Worm (Caenorhabditis elegans): ENCODE data around the gene scl-1.

ce11 chrIV:13016820-13017219, 39.3 kb upstream of the scl-1 start:
- no peak for TF ChIP-seq fkh-2 (tag; optimal IDR thresholded peaks at IDR 0.05)
- no peak for TF ChIP-seq ztf-11 (tag; optimal IDR thresholded peaks at IDR 0.05)
- no peak for TF ChIP-seq ama-1 (optimal IDR thresholded peaks at IDR 0.05)
- no peak for TF ChIP-seq nhr-28 (tag; optimal IDR thresholded peaks at IDR 0.05)
- TF ChIP-seq nhr-11 (tag; optimal IDR thresholded peaks at IDR 0.05): no peak
- no peak for TF ChIP-seq egl-27 (tag; optimal IDR thresholded peaks at IDR 0.05)
- no peak for TF ChIP-seq nfya-1 (tag; optimal IDR thresholded peaks at IDR 0.05; ENCODE audit: insufficient read depth)
- TF ChIP-seq pqm-1 (tag; optimal IDR thresholded peaks at IDR 0.05): no peak
- TF ChIP-seq hmg-11 (tag; optimal IDR thresholded peaks at IDR 0.05): peak; percentile 39
- no peak for TF ChIP-seq elt-3 (tag; optimal IDR thresholded peaks at IDR 0.05)
- no peak for TF ChIP-seq elt-2 (tag; optimal IDR thresholded peaks at IDR 0.05)
- TF ChIP-seq mdl-1 (tag; optimal IDR thresholded peaks at IDR 0.05): no peak
- TF ChIP-seq ceh-9 (tag; optimal IDR thresholded peaks at IDR 0.05): no peak
- no peak for TF ChIP-seq ceh-82 (tag; optimal IDR thresholded peaks at IDR 0.05)

All from whole organism, L3 larva.